Fruit fly (Drosophila melanogaster): Measurements from ENCODE around the gene tara.

Gene tara

DNA sequence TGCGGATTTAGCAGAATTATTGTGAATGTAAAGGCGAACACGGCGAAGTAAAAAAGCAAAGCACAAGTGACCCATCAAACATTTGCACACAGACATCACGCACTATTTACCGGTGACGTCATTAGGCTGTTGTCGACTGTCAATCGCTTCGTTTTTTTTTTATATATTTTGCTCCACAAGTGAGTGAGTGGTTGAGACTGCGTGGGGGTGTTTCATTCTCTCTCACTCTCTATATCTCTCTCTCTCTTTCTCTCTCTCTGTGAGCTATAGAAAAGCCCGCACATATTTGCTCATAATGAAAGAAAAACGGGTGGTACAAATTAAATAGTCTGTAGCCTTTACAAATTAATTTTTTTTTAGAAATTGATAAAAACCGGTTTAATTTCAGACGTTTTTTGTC lies 52.1 kb downstream of the tara start (continued):
- TF ChIP-seq ewg (GFP tag; optimal IDR thresholded peaks at IDR 0.05) (peak; percentile 5), sqz (GFP tag; optimal IDR thresholded peaks at IDR 0.05) (peak; percentile 87), Med (GFP tag) (peak; percentile 41), CG2116 (GFP tag; optimal IDR thresholded peaks at IDR 0.05) (no peak), gro (GFP tag; optimal IDR thresholded peaks at IDR 0.05) (peak; percentile 25), nau (GFP tag; optimal IDR thresholded peaks at IDR 0.05) (peak; percentile 9), sd (tag; optimal IDR thresholded peaks at IDR 0.05) (peak; percentile 34), CG32772 (GFP tag; IDR thresholded peaks at IDR 0.05) (0 out of 2 replicates have a peak, but pooled peaks have one; percentile 32), CkIIα-i1 (GFP tag; IDR thresholded peaks at IDR 0.05) (no peak), sisA (GFP tag; IDR thresholded peaks at IDR 0.05) (no peak), row (GFP tag; IDR thresholded peaks at IDR 0.05) (no peak), Pdp1 (GFP tag; optimal IDR thresholded peaks at IDR 0.05) (peak in 1 of 2 experiments; percentile 30), CG10209 (GFP tag; optimal IDR thresholded peaks at IDR 0.05) (no peak), CG17912 (GFP tag; optimal IDR thresholded peaks at IDR 0.05) (no peak), Awh (GFP tag; IDR thresholded peaks at IDR 0.05) (0 out of 2 replicates have a peak, but pooled peaks have one; percentile 8), p53 (GFP tag; optimal IDR thresholded peaks at IDR 0.05) (no peak), Trl (optimal IDR thresholded peaks at IDR 0.05) (peak; percentile 48 to 79), Trl (GFP tag; optimal IDR thresholded peaks at IDR 0.05) (no peak), pros (GFP tag; optimal IDR thresholded peaks at IDR 0.05) (peak; percentile 8), Stat92E (GFP tag; optimal IDR thresholded peaks at IDR 0.05) (no peak), sim (GFP tag; IDR thresholded peaks at IDR 0.05) (0 out of 2 replicates have a peak, but pooled peaks have one; percentile 19)

DNA sequence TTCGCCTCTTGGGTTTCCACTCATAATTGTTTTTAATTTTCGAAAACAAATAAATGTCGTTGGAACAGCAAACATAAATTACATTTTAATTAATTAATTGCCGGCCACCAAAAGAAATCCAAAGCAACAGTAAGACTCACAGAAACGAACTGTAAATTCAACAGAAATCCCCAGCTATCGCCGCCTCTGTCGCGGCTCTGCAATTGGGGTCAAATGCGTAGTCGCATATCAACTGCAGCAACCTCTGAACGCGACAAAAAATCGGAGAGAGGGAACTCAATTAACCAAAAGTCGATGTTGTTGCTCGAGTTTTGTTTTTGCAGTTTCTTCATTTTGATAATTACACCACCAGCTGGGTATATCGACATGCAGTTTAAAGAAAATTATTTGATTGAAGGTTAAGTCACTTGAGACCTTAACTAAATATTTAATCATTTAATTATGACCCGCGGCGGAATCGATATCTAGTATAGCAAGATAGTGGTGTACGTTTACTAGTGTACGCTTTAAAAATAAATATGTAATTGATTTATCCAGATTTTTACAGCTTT lies 54.0 kb downstream of the tara start:
- no peak for TF ChIP-seq ara (GFP tag; IDR thresholded peaks at IDR 0.05)
- TF ChIP-seq chinmo (GFP tag; IDR thresholded peaks at IDR 0.05; ENCODE audit: partially characterized antibody): 0 out of 4 replicates have a peak, but pooled peaks have one; percentile 32
- TF ChIP-seq tap (tag; optimal IDR thresholded peaks at IDR 0.05): no peak
- peak; percentile 87 for TF ChIP-seq CG7745 (tag; optimal IDR thresholded peaks at IDR 0.05)
- no peak for TF ChIP-seq CG6683 (GFP tag; optimal IDR thresholded peaks at IDR 0.05)
- no peak for TF ChIP-seq sisA (GFP tag; IDR thresholded peaks at IDR 0.05)
- TF ChIP-seq odd (GFP tag; optimal IDR thresholded peaks at IDR 0.05): no peak
- no peak for TF ChIP-seq p53 (GFP tag; optimal IDR thresholded peaks at IDR 0.05)
- TF ChIP-seq sens (GFP tag): peak; percentile 0
- no peak for TF ChIP-seq HmgZ (tag; optimal IDR thresholded peaks at IDR 0.05)
- TF ChIP-seq z (GFP tag; IDR thresholded peaks at IDR 0.05): 0 out of 3 replicates have a peak, but pooled peaks have one; percentile 31
- TF ChIP-seq wdn (GFP tag; IDR thresholded peaks at IDR 0.05): no peak
- peak in 1 of 2 experiments; percentile 94 for TF ChIP-seq Hr78 (GFP tag; optimal IDR thresholded peaks at IDR 0.05)
- peak in 1 of 2 experiments; percentile 69 for TF ChIP-seq eve (GFP tag; optimal IDR thresholded peaks at IDR 0.05)
- TF ChIP-seq CG10209 (GFP tag; optimal IDR thresholded peaks at IDR 0.05): no peak
- TF ChIP-seq crp (GFP tag; optimal IDR thresholded peaks at IDR 0.05): no peak
- no peak for TF ChIP-seq CG1233 (GFP tag; optimal IDR thresholded peaks at IDR 0.05)
- TF ChIP-seq CG13424 (tag; optimal IDR thresholded peaks at IDR 0.05): peak; percentile 9
- peak; percentile 39 for TF ChIP-seq Med (GFP tag)
- 0 out of 3 replicates have a peak, but pooled peaks have one; percentile 22 for TF ChIP-seq CG11695 (GFP tag; IDR thresholded peaks at IDR 0.05)
- no peak for TF ChIP-seq CG12104 (GFP tag; optimal IDR thresholded peaks at IDR 0.05)
- no peak for TF ChIP-seq CG17385 (GFP tag; optimal IDR thresholded peaks at IDR 0.05)
- TF ChIP-seq CG2199 (GFP tag; IDR thresholded peaks at IDR 0.05): peak; percentile 72; the same call in 2 of the 3 replicates
- TF ChIP-seq CG4360 (GFP tag; IDR thresholded peaks at IDR 0.05): 0 out of 2 replicates have a peak, but pooled peaks have one; percentile 8
- no peak for TF ChIP-seq ftz-f1 (GFP tag; optimal IDR thresholded peaks at IDR 0.05)
- 0 out of 2 replicates have a peak, but pooled peaks have one; percentile 17 for TF ChIP-seq Drgx (GFP tag; IDR thresholded peaks at IDR 0.05)
- no peak for TF ChIP-seq CG3065 (GFP tag; optimal IDR thresholded peaks at IDR 0.05)
- 0 out of 2 replicates have a peak, but pooled peaks have one; percentile 9 for TF ChIP-seq NFAT (GFP tag; IDR thresholded peaks at IDR 0.05)
- no peak for TF ChIP-seq Doc3 (GFP tag; IDR thresholded peaks at IDR 0.05; ENCODE audit: partially characterized antibody)
